Worm (Caenorhabditis elegans): Measurements from ENCODE around the gene col-161.

DNA sequence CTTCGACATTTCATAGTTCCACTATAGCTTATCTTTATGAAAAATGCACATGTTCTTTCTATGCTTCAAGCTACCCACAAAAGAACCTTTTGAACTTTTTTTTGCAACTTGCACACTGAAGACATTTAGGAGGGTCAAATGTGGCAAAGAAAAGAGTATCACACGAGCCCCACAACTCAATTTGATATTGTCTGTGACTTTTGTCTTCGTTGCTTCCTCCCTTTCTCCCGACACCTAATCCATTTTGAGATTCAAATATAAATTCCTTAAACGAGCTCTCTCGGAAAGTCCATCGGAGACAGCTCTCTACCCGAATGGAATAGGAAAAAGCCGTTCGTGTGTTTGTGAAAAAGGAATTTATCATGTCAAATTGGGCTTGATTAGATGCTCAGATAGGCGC is 32.5 kb upstream of the col-161 start:
- TF ChIP-seq ama-1 (optimal IDR thresholded peaks at IDR 0.05) (no peak), nhr-76 (tag; optimal IDR thresholded peaks at IDR 0.05) (no peak), snpc-4 (tag; optimal IDR thresholded peaks at IDR 0.05) (no peak), tbx-2 (tag; optimal IDR thresholded peaks at IDR 0.05) (no peak), jun-1 (tag; optimal IDR thresholded peaks at IDR 0.05) (no peak), ceh-82 (tag; optimal IDR thresholded peaks at IDR 0.05) (no peak)

Measured in whole organism, L3 larva.